Worm (Caenorhabditis elegans) whole organism, midembryonic: ENCODE results near the gene srz-95.

Source experiments
- T22C8.4 ChIP-seq: fragments of 200-800 bp; sonication (Bioruptor generic); IDR thresholded peaks from 2 replicates; pipeline ENCODE4 v1.3.6; 2022; ENCODE audit warnings: missing genetic modification characterization, missing compliant biosample characterization
- cog-1 ChIP-seq: sonication (generic microtip); optimal IDR thresholded peaks from 2 replicates; lab custom pipeline; 2016; ENCODE audit warnings: missing genetic modification characterization, missing compliant biosample characterization
- flt-1 ChIP-seq: fragments of 200-800 bp; sonication (Bioruptor generic); IDR thresholded peaks from 2 replicates; pipeline ENCODE4 v1.3.6; 2022; ENCODE audit warnings: missing genetic modification characterization, missing compliant biosample characterization
- klf-2 ChIP-seq: fragments of 200-800 bp; sonication (Bioruptor generic); conservative IDR thresholded peaks from 2 replicates; pipeline ENCODE4 v1.3.6; 2022; ENCODE audit warnings: missing genetic modification reagents, missing genetic modification characterization, missing compliant biosample characterization
- tab-1 ChIP-seq: fragments of 200-800 bp; sonication (Bioruptor generic); IDR thresholded peaks from 2 replicates; pipeline ENCODE4 v1.3.6; 2022; ENCODE audit warnings: missing genetic modification characterization, missing compliant biosample characterization
- ztf-23 ChIP-seq: fragments of 200-800 bp; sonication (Bioruptor generic); IDR thresholded peaks from 2 replicates; pipeline ENCODE4 v1.3.6; 2022; ENCODE audit warnings: missing genetic modification reagents, missing genetic modification characterization, missing compliant biosample characterization
- ztf-29 ChIP-seq: fragments of 200-800 bp; sonication (Bioruptor generic); IDR thresholded peaks from 2 replicates; pipeline ENCODE4 v1.3.6; 2022; ENCODE audit warnings: missing genetic modification reagents, missing genetic modification characterization, missing compliant biosample characterization

DNA sequence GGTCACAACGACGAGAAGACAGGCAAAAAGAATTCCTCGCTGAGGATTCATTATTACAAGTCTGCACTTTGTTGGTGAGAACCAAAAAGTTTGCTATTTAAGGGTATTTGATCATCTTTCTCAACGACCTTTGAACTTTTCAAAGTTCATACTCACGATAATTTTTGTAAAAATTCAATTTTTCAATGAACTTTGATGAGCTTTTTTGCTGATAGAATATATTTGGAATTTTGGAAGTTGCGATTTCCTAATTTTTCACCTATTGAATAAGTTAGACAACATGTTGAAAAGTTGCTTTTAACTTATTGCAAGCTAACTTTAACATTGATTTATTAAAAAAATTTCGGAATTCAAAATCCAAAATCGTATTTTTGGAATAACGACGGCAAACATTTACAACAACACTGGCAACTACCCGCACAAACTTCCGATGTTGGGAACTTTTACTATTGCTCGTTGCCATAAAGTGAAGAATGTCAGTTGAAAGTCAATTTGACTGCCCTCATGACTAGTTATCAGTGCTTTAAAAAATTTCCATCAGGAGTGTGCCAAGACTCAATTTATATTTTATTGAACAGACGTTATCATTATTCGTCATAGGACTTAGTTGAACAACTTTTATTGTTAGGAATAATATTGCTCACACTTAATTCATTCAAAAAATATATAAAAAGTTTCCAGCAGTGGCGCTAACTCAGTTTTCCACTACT, 30.9 kb downstream of the srz-95 start, which contains the start of the genes F49H6.8 and F49H6.5:
- TF ChIP-seq tab-1 (GFP tag; lab: Robert Waterston, UW) (no peak), klf-2 (GFP tag; lab: Robert Waterston, UW) (no peak), ztf-29 (GFP tag; lab: Robert Waterston, UW) (no peak), flt-1 (GFP tag; lab: Robert Waterston, UW) (no peak), T22C8.4 (no peak), ztf-23 (no peak), cog-1 (tag; lab: Kevin White, UChicago) (no peak)
